Worm (Caenorhabditis elegans): ENCODE data around the gene R07B1.8.

Gene R07B1.8

ce11 chrX:9868820-9869219, 3.6 kb downstream of the R07B1.8 start, which contains the start of gene R07B1.7:
R07B1.7 (plus strand) TSS chrX:9869120.
- TF ChIP-seq him-1 (tag; optimal IDR thresholded peaks at IDR 0.05) (no peak), W03F9.2 (tag; optimal IDR thresholded peaks at IDR 0.05) (no peak), dao-5 (tag; optimal IDR thresholded peaks at IDR 0.05) (no peak)

DNA sequence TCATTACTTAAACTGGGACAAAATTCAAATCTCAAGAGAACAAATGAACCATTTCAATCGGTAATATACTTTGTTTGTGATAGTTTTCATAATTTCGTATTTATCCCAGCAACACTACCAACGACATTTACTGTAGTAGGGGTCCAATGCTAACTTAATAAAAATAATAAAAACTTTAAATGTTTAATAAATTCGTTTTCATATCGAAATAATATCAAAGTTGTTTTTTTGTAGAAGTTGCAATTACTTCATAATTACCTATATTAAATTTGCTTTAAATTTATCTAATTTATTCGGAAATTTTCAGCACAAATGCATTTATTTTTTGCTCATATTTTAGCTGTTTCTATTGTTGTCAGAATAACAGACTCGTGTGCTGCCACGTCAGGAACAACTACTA, 6.1 kb downstream of the R07B1.8 start, which contains the start of gene R07B1.6:
Gene R07B1.6, plus strand, starts transcription at position 301 of the 400 bp plus-strand sequence.
- TF ChIP-seq W03F9.2 (tag; optimal IDR thresholded peaks at IDR 0.05): no peak
- TF ChIP-seq dao-5 (tag; optimal IDR thresholded peaks at IDR 0.05): no peak
- no peak for TF ChIP-seq him-1 (tag; optimal IDR thresholded peaks at IDR 0.05)

DNA sequence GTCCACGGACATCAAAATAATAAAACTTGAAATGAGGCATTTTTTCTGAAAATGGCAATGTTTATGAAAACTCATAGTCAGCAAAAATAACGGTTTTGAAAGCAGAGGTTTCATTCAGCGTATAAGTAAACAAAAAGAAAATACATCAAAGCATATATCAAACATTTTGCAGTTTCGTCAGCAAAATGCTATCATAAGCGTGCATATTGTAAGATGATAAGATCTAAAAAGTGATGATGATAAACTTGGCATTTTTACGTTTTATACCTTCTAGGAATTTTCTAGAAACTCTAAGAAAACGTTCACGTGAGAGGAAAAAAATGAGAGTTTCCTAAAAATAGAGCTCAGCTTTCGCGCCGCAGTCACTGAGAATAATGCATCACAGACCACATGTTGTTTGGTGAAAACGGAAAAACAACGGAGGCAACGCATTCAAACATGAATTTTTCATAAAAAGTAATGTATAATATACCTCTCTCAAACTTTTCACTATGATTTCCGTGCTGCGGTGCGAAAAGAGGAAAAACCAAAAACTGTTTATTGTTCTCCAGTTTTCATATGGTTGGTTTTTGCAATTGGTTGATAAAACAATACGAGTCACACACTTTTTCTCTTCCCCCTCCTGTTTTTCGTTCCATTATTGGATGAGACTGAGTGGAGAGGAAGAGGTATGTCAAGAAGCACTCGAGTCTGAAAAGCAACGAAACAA, 9.4 kb downstream of the R07B1.8 start, which contains the start of the genes gst-36 and R07B1.5:
Gene gst-36, minus strand, starts transcription at position 45 of the 709 bp plus-strand sequence.
Gene R07B1.5, plus strand, starts transcription at position 665 of the 709 bp plus-strand sequence.
- TF ChIP-seq him-1 (tag; optimal IDR thresholded peaks at IDR 0.05) (no peak), W03F9.2 (tag; optimal IDR thresholded peaks at IDR 0.05) (no peak), dao-5 (tag; optimal IDR thresholded peaks at IDR 0.05) (no peak)

- TF ChIP-seq him-1 (tag; optimal IDR thresholded peaks at IDR 0.05): no peak
- TF ChIP-seq W03F9.2 (tag; optimal IDR thresholded peaks at IDR 0.05): no peak
Observed at ce11 chrX:9858069-9858468, 14.4 kb downstream of the R07B1.8 start, which contains the start of gene scav-5. scav-5 (plus strand) TSS chrX:9858365.

DNA sequence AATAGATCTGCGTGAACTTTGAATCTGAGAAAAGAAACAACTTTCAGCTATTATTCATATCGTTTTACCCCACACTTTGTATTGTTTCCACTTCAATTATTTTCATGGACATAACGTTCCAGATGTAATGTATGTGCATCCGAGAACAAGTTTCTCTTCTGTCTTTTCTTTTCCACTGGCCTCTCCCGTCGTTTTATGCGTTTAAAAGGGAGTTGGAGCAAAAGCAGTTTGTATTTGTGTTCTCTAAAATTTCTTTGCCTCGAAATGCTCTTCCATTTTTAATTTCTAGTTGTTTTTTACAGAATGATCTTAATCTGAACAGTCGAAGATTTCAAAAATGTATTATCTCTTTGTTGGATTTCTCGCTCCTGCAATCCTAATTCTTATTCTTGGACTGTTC, 15.8 kb downstream of the R07B1.8 start, which contains the start of gene R07B1.11:
Gene R07B1.11, plus strand, starts transcription at position 301 of the 400 bp plus-strand sequence.
- TF ChIP-seq W03F9.2 (tag; optimal IDR thresholded peaks at IDR 0.05) (no peak), him-1 (tag; optimal IDR thresholded peaks at IDR 0.05) (no peak), dao-5 (tag; optimal IDR thresholded peaks at IDR 0.05) (no peak)

- no peak for TF ChIP-seq dao-5 (tag; optimal IDR thresholded peaks at IDR 0.05)
- no peak for TF ChIP-seq W03F9.2 (tag; optimal IDR thresholded peaks at IDR 0.05)
- TF ChIP-seq him-1 (tag; optimal IDR thresholded peaks at IDR 0.05): no peak
Observed at ce11 chrX:9851745-9852330, 20.6 kb downstream of the R07B1.8 start, which contains the start of gene lec-7. lec-7 (plus strand) TSS chrX:9852041.

ce11 chrX:9850258-9850657, 22.2 kb downstream of the R07B1.8 start, which contains the start of gene lec-8:
lec-8 (plus strand) TSS chrX:9850571.
- TF ChIP-seq dao-5 (tag; optimal IDR thresholded peaks at IDR 0.05) (no peak), him-1 (tag; optimal IDR thresholded peaks at IDR 0.05) (no peak), W03F9.2 (tag; optimal IDR thresholded peaks at IDR 0.05) (no peak)

- TF ChIP-seq him-1 (tag; optimal IDR thresholded peaks at IDR 0.05): no peak
- no peak for TF ChIP-seq W03F9.2 (tag; optimal IDR thresholded peaks at IDR 0.05)
- TF ChIP-seq dao-5 (tag; optimal IDR thresholded peaks at IDR 0.05): no peak
Observed at ce11 chrX:9848214-9848789, 24.2 kb downstream of the R07B1.8 start.

ce11 chrX:9846975-9847374, 25.5 kb downstream of the R07B1.8 start, which contains the start of gene vab-15:
vab-15 (plus strand) TSS chrX:9847275.
- TF ChIP-seq him-1 (tag; optimal IDR thresholded peaks at IDR 0.05) (no peak), dao-5 (tag; optimal IDR thresholded peaks at IDR 0.05) (no peak), W03F9.2 (tag; optimal IDR thresholded peaks at IDR 0.05) (no peak)

DNA sequence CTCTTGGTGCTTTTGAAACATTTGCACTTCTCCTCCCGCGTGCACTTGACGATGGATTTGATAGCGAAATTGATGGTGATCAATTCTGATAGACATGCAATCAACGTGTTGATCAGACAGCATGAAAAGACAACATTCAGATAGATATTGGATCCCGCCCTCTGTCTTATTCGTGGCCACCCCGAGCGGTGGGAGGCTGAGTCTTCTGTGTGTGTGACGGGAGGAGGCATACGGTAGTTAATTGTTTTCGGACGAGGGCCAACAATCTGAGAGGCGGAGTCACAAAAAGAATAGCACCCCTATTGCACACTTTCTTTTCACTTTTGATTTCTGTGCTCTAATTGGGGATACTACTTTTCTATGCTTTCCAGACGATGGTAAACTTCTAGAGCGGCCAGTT, 26.5 kb downstream of the R07B1.8 start:
- TF ChIP-seq dao-5 (tag; optimal IDR thresholded peaks at IDR 0.05): no peak

DNA sequence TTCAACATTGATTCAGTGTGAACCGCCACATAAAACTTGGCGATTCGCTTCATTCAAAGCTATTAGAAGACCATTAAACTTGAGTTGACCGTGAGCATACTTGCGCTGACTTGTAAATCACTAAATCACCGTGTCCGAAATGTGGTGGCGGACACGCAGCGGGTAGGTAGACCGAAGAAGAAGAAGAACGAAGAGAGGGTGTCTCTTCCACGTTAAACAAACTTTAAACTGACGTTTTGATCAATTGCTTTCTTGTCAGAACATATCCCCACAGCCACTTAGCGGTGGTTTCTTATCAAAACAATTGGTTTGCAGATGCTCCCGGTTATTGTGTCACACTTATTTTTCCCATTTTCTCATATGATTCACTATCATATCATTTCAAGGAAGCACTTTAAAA, 28.9 kb downstream of the R07B1.8 start:
- TF ChIP-seq dao-5 (tag; optimal IDR thresholded peaks at IDR 0.05) (no peak), W03F9.2 (tag; optimal IDR thresholded peaks at IDR 0.05) (no peak), him-1 (tag; optimal IDR thresholded peaks at IDR 0.05) (no peak)

DNA sequence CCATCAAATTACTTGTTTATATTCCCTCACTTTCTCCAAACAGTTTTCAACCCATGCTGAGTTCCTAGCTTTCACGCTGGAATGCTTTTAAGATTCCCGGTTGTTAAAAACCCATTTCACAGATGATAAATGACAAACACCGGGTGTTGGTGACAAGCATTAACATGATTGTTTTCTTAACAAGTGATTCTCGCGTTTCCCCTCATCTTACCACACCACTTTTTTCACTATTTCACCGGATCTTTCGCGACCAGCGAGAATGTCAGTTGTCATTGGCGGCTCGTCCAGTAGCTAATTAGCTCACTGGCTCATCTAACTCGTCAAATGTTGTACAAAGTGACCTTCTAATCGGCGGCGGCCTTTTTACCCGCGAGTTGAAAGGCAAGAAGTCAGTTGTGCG, 30.4 kb downstream of the R07B1.8 start:
- TF ChIP-seq him-1 (tag; optimal IDR thresholded peaks at IDR 0.05): no peak
- no peak for TF ChIP-seq dao-5 (tag; optimal IDR thresholded peaks at IDR 0.05)
- TF ChIP-seq W03F9.2 (tag; optimal IDR thresholded peaks at IDR 0.05): no peak

DNA sequence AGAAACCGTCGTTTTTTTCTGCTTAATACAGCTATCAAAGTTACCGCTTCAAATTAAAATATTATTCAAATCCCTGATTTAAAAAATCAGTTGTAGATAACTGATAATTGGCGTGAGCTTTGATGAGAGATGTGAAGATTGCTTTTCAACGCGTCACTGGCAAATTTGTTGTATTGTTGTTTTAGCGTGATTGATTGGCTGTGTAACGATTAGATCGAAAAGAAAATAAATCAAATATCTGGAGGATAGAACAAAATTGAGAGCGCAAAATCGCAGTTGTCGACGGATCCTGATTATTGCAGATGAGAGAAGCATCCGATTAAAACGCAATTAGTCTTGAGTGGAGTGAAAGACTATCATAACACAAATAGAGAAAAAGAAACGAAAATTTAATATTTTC, 31.6 kb downstream of the R07B1.8 start:
- TF ChIP-seq dao-5 (tag; optimal IDR thresholded peaks at IDR 0.05) (no peak), him-1 (tag; optimal IDR thresholded peaks at IDR 0.05) (no peak), W03F9.2 (tag; optimal IDR thresholded peaks at IDR 0.05) (no peak)

- TF ChIP-seq W03F9.2 (tag; optimal IDR thresholded peaks at IDR 0.05): peak; percentile 72
- no peak for TF ChIP-seq him-1 (tag; optimal IDR thresholded peaks at IDR 0.05)
- TF ChIP-seq dao-5 (tag; optimal IDR thresholded peaks at IDR 0.05): no peak
Observed at ce11 chrX:9837989-9838541, 34.4 kb downstream of the R07B1.8 start, which contains the start of gene ipla-2. ipla-2 (minus strand) TSS chrX:9838039.
